Fruit fly (Drosophila melanogaster) whole organism, embryonic: ENCODE results near the gene CG13721.
A peak's percentile ranks its signal among the peaks of the same experiment; 100 is the strongest.

Experiments used
- B-H1 ChIP-seq: fragments of 200-800 bp; sonication (Bioruptor generic); IDR thresholded peaks from 3 replicates; pipeline ENCODE4 v1.3.6; 2022; ENCODE audit warnings: missing biosample characterization, missing genetic modification characterization
- Blimp-1 ChIP-seq: fragments of 200-800 bp; sonication (Bioruptor generic); optimal IDR thresholded peaks from 3 replicates; lab custom pipeline; 2018; ENCODE audit warnings: missing biosample characterization, missing genetic modification characterization, mild to moderate bottlenecking, moderate library complexity, missing genetic modification reagents
- CG12769 ChIP-seq: fragments of 200-800 bp; sonication (Bioruptor generic); optimal IDR thresholded peaks from 2 replicates; lab custom pipeline; 2019; ENCODE audit warnings: missing biosample characterization, mild to moderate bottlenecking, missing genetic modification characterization, moderate library complexity
- CG17385 ChIP-seq: fragments of 200-800 bp; sonication (Bioruptor generic); optimal IDR thresholded peaks from 3 replicates; lab custom pipeline; 2018; ENCODE audit warnings: missing biosample characterization, mild to moderate bottlenecking, missing genetic modification characterization
- CG17568 ChIP-seq: fragments of 200-800 bp; sonication (Bioruptor generic); optimal IDR thresholded peaks from 2 replicates; lab custom pipeline; 2018; ENCODE audit warnings: missing biosample characterization, mild to moderate bottlenecking, missing genetic modification characterization, moderate library complexity
- CG18476 ChIP-seq: fragments of 200-800 bp; sonication (Bioruptor generic); optimal IDR thresholded peaks from 2 replicates; lab custom pipeline; 2016; ENCODE audit warnings: missing biosample characterization, mild to moderate bottlenecking, missing genetic modification characterization
- CG2116 ChIP-seq: fragments of 200-800 bp; sonication (Bioruptor generic); optimal IDR thresholded peaks from 3 replicates; lab custom pipeline; 2018; ENCODE audit warnings: missing biosample characterization, mild to moderate bottlenecking, missing genetic modification characterization
- CG31441 ChIP-seq: fragments of 200-800 bp; sonication (Bioruptor generic); IDR thresholded peaks from 2 replicates; pipeline ENCODE4 v1.3.6; 2022; ENCODE audit warnings: missing biosample characterization, missing genetic modification characterization
- CG32772 ChIP-seq: fragments of 200-800 bp; sonication (Bioruptor generic); IDR thresholded peaks from 2 replicates; pipeline ENCODE4 v1.3.6; 2022; ENCODE audit warnings: missing biosample characterization, missing genetic modification characterization
- CG33557 ChIP-seq: fragments of 200-800 bp; sonication (Bioruptor generic); optimal IDR thresholded peaks from 2 replicates; lab custom pipeline; 2019; ENCODE audit warnings: missing biosample characterization, mild to moderate bottlenecking, missing genetic modification characterization, moderate library complexity
- CG4854 ChIP-seq: fragments of 200-800 bp; sonication (Bioruptor generic); optimal IDR thresholded peaks from 2 replicates; lab custom pipeline; 2016; ENCODE audit warnings: missing biosample characterization, missing genetic modification characterization, inconsistent platforms
- CG6254 ChIP-seq: fragments of 200-800 bp; sonication (Bioruptor generic); optimal IDR thresholded peaks from 3 replicates; lab custom pipeline; 2017; ENCODE audit warnings: mild to moderate bottlenecking, missing biosample characterization, missing genetic modification reagents, missing genetic modification characterization
- CG6813 ChIP-seq: fragments of 200-800 bp; sonication (Bioruptor generic); optimal IDR thresholded peaks from 2 replicates; lab custom pipeline; 2017; ENCODE audit warnings: missing biosample characterization, missing genetic modification characterization, mild to moderate bottlenecking, moderate library complexity, missing genetic modification reagents
- CG7271 ChIP-seq: fragments of 200-800 bp; sonication (Bioruptor generic); optimal IDR thresholded peaks from 2 replicates; lab custom pipeline; 2018; ENCODE audit warnings: missing biosample characterization, mild to moderate bottlenecking, missing genetic modification characterization, moderate library complexity
- CG7745 ChIP-seq: fragments of 200-800 bp; sonication (Bioruptor generic); optimal IDR thresholded peaks from 2 replicates; lab custom pipeline; 2018; ENCODE audit warnings: missing biosample characterization, mild to moderate bottlenecking, missing genetic modification characterization, moderate library complexity
- CG8944 ChIP-seq: fragments of 200-800 bp; sonication (Bioruptor generic); optimal IDR thresholded peaks from 3 replicates; lab custom pipeline; 2016; ENCODE audit warnings: missing biosample characterization, missing genetic modification characterization
- CkIIα-i1 ChIP-seq: fragments of 200-800 bp; sonication (Bioruptor generic); IDR thresholded peaks from 2 replicates; pipeline ENCODE4 v1.3.6; 2022; ENCODE audit warnings: missing biosample characterization, missing genetic modification characterization
- Dref ChIP-seq: fragments of 200-800 bp; sonication (Bioruptor generic); IDR thresholded peaks from 2 replicates; pipeline ENCODE4 v1.3.6; 2022; ENCODE audit warnings: missing biosample characterization, missing genetic modification characterization
- Ets97D ChIP-seq: fragments of 200-800 bp; sonication (Bioruptor generic); optimal IDR thresholded peaks from 3 replicates; lab custom pipeline; 2016; ENCODE audit warnings: missing biosample characterization, missing genetic modification characterization
- HLH4C ChIP-seq: fragments of 200-800 bp; sonication (Bioruptor generic); IDR thresholded peaks from 3 replicates; pipeline ENCODE4 v1.3.6; 2022; ENCODE audit warnings: missing biosample characterization, missing genetic modification characterization; ENCODE audit not compliant: partially characterized antibody
- HLHmδ ChIP-seq: fragments of 200-800 bp; sonication (Bioruptor generic); optimal IDR thresholded peaks from 2 replicates; lab custom pipeline; 2018; ENCODE audit warnings: missing biosample characterization, mild to moderate bottlenecking, missing genetic modification characterization, moderate library complexity
- NfI ChIP-seq: fragments of 200-800 bp; sonication (Bioruptor generic); optimal IDR thresholded peaks from 3 replicates; lab custom pipeline; 2018; ENCODE audit warnings: missing biosample characterization, mild to moderate bottlenecking, missing genetic modification characterization, moderate library complexity
- Oli ChIP-seq: fragments of 200-800 bp; sonication (Bioruptor generic); optimal IDR thresholded peaks from 2 replicates; lab custom pipeline; 2018; ENCODE audit warnings: missing biosample characterization, mild to moderate bottlenecking, missing genetic modification characterization, moderate library complexity
- PHDP ChIP-seq: fragments of 200-800 bp; sonication (Bioruptor generic); optimal IDR thresholded peaks from 3 replicates; lab custom pipeline; 2018; ENCODE audit warnings: missing biosample characterization, mild to moderate bottlenecking, missing genetic modification characterization, moderate library complexity
- Poxn ChIP-seq: fragments of 200-800 bp; sonication (Bioruptor generic); IDR thresholded peaks from 2 replicates; pipeline ENCODE4 v1.3.6; 2022; ENCODE audit warnings: missing biosample characterization, missing genetic modification characterization
- Scr ChIP-seq: fragments of 200-800 bp; sonication (Bioruptor generic); IDR thresholded peaks from 2 replicates; pipeline ENCODE4 v1.3.6; 2022; ENCODE audit warnings: missing biosample characterization, missing genetic modification characterization; ENCODE audit not compliant: partially characterized antibody
- Tbp ChIP-seq: fragments of >200 bp; optimal IDR thresholded peaks from 2 replicates; lab custom pipeline; 2018; ENCODE audit warnings: missing biosample characterization, missing genetic modification characterization
- ara ChIP-seq: fragments of 200-800 bp; sonication (Bioruptor generic); IDR thresholded peaks from 2 replicates; pipeline ENCODE4 v1.3.6; 2022; ENCODE audit warnings: missing biosample characterization, missing genetic modification characterization
- cg ChIP-seq: fragments of 200-800 bp; sonication (Bioruptor generic); optimal IDR thresholded peaks from 3 replicates; lab custom pipeline; 2019; ENCODE audit warnings: missing biosample characterization, mild to moderate bottlenecking, missing genetic modification characterization, moderate library complexity
- chif ChIP-seq, 2 experiments: fragments of 200-800 bp; sonication (Bioruptor generic); optimal IDR thresholded peaks; 3 replicates each; lab custom pipeline; 2016; ENCODE audit warnings: missing biosample characterization in 2 of 2, missing genetic modification characterization in 2 of 2
- crc ChIP-seq: fragments of 200-800 bp; sonication (Bioruptor generic); optimal IDR thresholded peaks from 2 replicates; lab custom pipeline; 2016; ENCODE audit warnings: missing biosample characterization, missing genetic modification characterization
- dan ChIP-seq: fragments of 200-800 bp; sonication (Bioruptor generic); IDR thresholded peaks from 2 replicates; pipeline ENCODE4 v1.3.6; 2022; ENCODE audit warnings: missing biosample characterization, missing genetic modification characterization
- en ChIP-seq: fragments of 200-800 bp; sonication (Bioruptor generic); optimal IDR thresholded peaks from 2 replicates; lab custom pipeline; 2016; ENCODE audit warnings: missing biosample characterization, missing genetic modification characterization
- fd64A ChIP-seq: fragments of 200-800 bp; sonication (Bioruptor generic); optimal IDR thresholded peaks from 3 replicates; lab custom pipeline; 2018; ENCODE audit warnings: missing biosample characterization, mild to moderate bottlenecking, missing genetic modification characterization
- gcm2 ChIP-seq: fragments of 200-800 bp; sonication (Bioruptor generic); optimal IDR thresholded peaks from 2 replicates; lab custom pipeline; 2016; ENCODE audit warnings: missing biosample characterization, missing genetic modification characterization
- grau ChIP-seq: fragments of 200-800 bp; optimal IDR thresholded peaks from 3 replicates; lab custom pipeline; 2019; ENCODE audit warnings: missing biosample characterization, mild to moderate bottlenecking, missing genetic modification characterization, moderate library complexity
- hth ChIP-seq: fragments of >200 bp; optimal IDR thresholded peaks from 2 replicates; lab custom pipeline; 2017; ENCODE audit warnings: inconsistent platforms
- jumu ChIP-seq: fragments of 200-800 bp; sonication (Bioruptor generic); optimal IDR thresholded peaks from 3 replicates; lab custom pipeline; 2016; ENCODE audit warnings: missing biosample characterization, missing genetic modification characterization
- klu ChIP-seq: fragments of 200-800 bp; sonication (Bioruptor generic); IDR thresholded peaks from 2 replicates; pipeline ENCODE4 v1.3.6; 2022; ENCODE audit warnings: missing biosample characterization, missing genetic modification characterization
- maf-S ChIP-seq: fragments of 200-800 bp; sonication (Bioruptor generic); optimal IDR thresholded peaks from 2 replicates; lab custom pipeline; 2016; ENCODE audit warnings: missing biosample characterization, missing genetic modification characterization
- pan ChIP-seq, 4 experiments: fragments of >200 bp in 3 of 4; fragments of 200-800 bp in 1 of 4; sonication (Bioruptor generic) in 1 of 4; optimal IDR thresholded peaks in 3 of 4; IDR thresholded peaks in 1 of 4; 2 replicates each; pipeline versions ENCODE4 v1.3.6 to Lab custom; 2017 to 2022; ENCODE audit warnings: missing biosample characterization in 2 of 4, missing genetic modification characterization in 2 of 4, mixed read lengths in 1 of 4
- pho ChIP-seq: fragments of 200-800 bp; sonication (Bioruptor generic); optimal IDR thresholded peaks from 2 replicates; lab custom pipeline; 2016; ENCODE audit warnings: missing biosample characterization, missing genetic modification characterization
- so ChIP-seq: fragments of 200-800 bp; sonication (Bioruptor generic); IDR thresholded peaks from 3 replicates; pipeline ENCODE4 v1.3.6; 2022; ENCODE audit warnings: missing biosample characterization, missing genetic modification characterization
- ssp ChIP-seq: fragments of 200-800 bp; sonication (Bioruptor generic); IDR thresholded peaks from 2 replicates; pipeline ENCODE4 v1.3.6; 2022; ENCODE audit warnings: missing biosample characterization, missing genetic modification characterization
- ttk ChIP-seq: fragments of 200-800 bp; sonication (Bioruptor generic); IDR thresholded peaks from 2 replicates; pipeline ENCODE4 v2.1.2; 2022; ENCODE audit warnings: missing biosample characterization, missing genetic modification characterization

Gene CG13721

dm6 chr3L:4543034-4543806 is 45.6 kb upstream of the CG13721 start (continued):
- no peak for TF ChIP-seq ttk (GFP tag; lab: Robert Waterston, UW)
- TF ChIP-seq Dref (GFP tag; lab: Robert Waterston, UW), result 0 out of 2 replicates have a peak, but pooled peaks have one; percentile 4
- TF ChIP-seq CG31441 (GFP tag; lab: Robert Waterston, UW), result no peak
- no peak for TF ChIP-seq CG18476 (GFP tag; lab: Kevin White, UChicago)
- no peak for TF ChIP-seq gcm2 (GFP tag; lab: Kevin White, UChicago)
- TF ChIP-seq CG7271 (tag; lab: Kevin White, UChicago), result no peak
- TF ChIP-seq chif (GFP tag; optimal IDR thresholded peaks at IDR 0.05; lab: Kevin White, UChicago), result peak; percentile 39 to 41
- no peak for TF ChIP-seq CG4854
- TF ChIP-seq pho (GFP tag; lab: Kevin White, UChicago), result peak; percentile 26
- peak; percentile 35 for TF ChIP-seq grau (tag; lab: Kevin White, UChicago)
- TF ChIP-seq pan (optimal IDR thresholded peaks at IDR 0.05; lab: Kevin White, UChicago), result no peak
- no peak for TF ChIP-seq pan (GFP tag; optimal IDR thresholded peaks at IDR 0.05 in 1 of 2, IDR thresholded peaks at IDR 0.05 in 1 of 2)
- no peak for TF ChIP-seq CG6813 (GFP tag; lab: Kevin White, UChicago)
- TF ChIP-seq ssp (GFP tag; lab: Robert Waterston, UW), result no peak
- TF ChIP-seq maf-S (GFP tag; lab: Kevin White, UChicago), result peak; percentile 35
- peak; percentile 1 for TF ChIP-seq Oli (tag; lab: Kevin White, UChicago)
- TF ChIP-seq Blimp-1, result no peak
- TF ChIP-seq CG17385 (GFP tag; lab: Kevin White, UChicago), result peak; percentile 28
- TF ChIP-seq CG6254 (GFP tag; lab: Kevin White, UChicago), result no peak
- no peak for TF ChIP-seq en
- TF ChIP-seq NfI (GFP tag; lab: Kevin White, UChicago), result peak; percentile 28
- TF ChIP-seq Scr (GFP tag; lab: Robert Waterston, UW), result no peak
- no peak for TF ChIP-seq Poxn
- no peak for TF ChIP-seq Tbp (GFP tag; lab: Kevin White, UChicago)
- no peak for TF ChIP-seq CkIIα-i1 (GFP tag; lab: Robert Waterston, UW)

dm6 chr3L:4542530-4542929 is 45.0 kb upstream of the CG13721 start:
- no peak for TF ChIP-seq Ets97D (GFP tag; lab: Kevin White, UChicago)
- TF ChIP-seq CG7745 (tag; lab: Kevin White, UChicago), result peak; percentile 7
- TF ChIP-seq CG17385 (GFP tag; lab: Kevin White, UChicago), result peak; percentile 75
- peak; percentile 53 for TF ChIP-seq CG12769 (tag; lab: Kevin White, UChicago)
- TF ChIP-seq cg (GFP tag; lab: Kevin White, UChicago), result peak; percentile 59

- TF ChIP-seq CG33557 (GFP tag; lab: Kevin White, UChicago), result peak; percentile 97
- no peak for TF ChIP-seq HLHmδ (GFP tag; lab: Kevin White, UChicago)
- TF ChIP-seq B-H1 (GFP tag; lab: Robert Waterston, UW), result peak; percentile 98
- peak; percentile 100 for TF ChIP-seq PHDP (tag; lab: Kevin White, UChicago)
- peak; percentile 98 for TF ChIP-seq klu (GFP tag; lab: Robert Waterston, UW)
- peak; percentile 98 for TF ChIP-seq so (GFP tag; lab: Robert Waterston, UW)
- peak; percentile 84 for TF ChIP-seq dan
- peak; percentile 76 for TF ChIP-seq crc
- no peak for TF ChIP-seq hth (lab: Kevin White, UChicago)
- peak; percentile 98 for TF ChIP-seq CG32772 (GFP tag; lab: Robert Waterston, UW)
- TF ChIP-seq CG2116, result peak; percentile 82
- TF ChIP-seq ara (GFP tag; lab: Robert Waterston, UW), result peak; percentile 99
- TF ChIP-seq HLH4C (GFP tag; lab: Robert Waterston, UW), result peak; percentile 73
- peak; percentile 98 for TF ChIP-seq CG17568
- TF ChIP-seq CG8944 (GFP tag; lab: Kevin White, UChicago), result peak; percentile 53
- peak; percentile 90 for TF ChIP-seq fd64A
- peak; percentile 66 for TF ChIP-seq jumu
These were observed 44.2 kb upstream of the CG13721 start, which contains the start of gene CG11357 for dm6 chr3L:4541573-4542371. Gene CG11357 (plus strand): TSS chr3L:4542051.
